Worm (Caenorhabditis elegans) whole organism, L4 larva: ENCODE results near the gene ampd-1.

ENCODE experiments used
- aly-2 ChIP-seq: sonication (generic microtip); optimal IDR thresholded peaks from 2 replicates; lab custom pipeline; 2018; ENCODE audit warnings: missing biosample characterization, missing genetic modification characterization
- egl-27 ChIP-seq: sonication (generic microtip); optimal IDR thresholded peaks from 3 replicates; lab custom pipeline; 2017; ENCODE audit warnings: missing biosample characterization, missing genetic modification reagents, missing genetic modification characterization
- mep-1 ChIP-seq: fragments of 150-350 bp; sonication (generic microtip); optimal IDR thresholded peaks from 3 replicates; lab custom pipeline; 2014; ENCODE audit warnings: missing biosample characterization, missing genetic modification characterization
- nhr-77 ChIP-seq: fragments of 150-350 bp; optimal IDR thresholded peaks from 2 replicates; lab custom pipeline; 2014; ENCODE audit warnings: missing biosample characterization, missing genetic modification characterization

DNA sequence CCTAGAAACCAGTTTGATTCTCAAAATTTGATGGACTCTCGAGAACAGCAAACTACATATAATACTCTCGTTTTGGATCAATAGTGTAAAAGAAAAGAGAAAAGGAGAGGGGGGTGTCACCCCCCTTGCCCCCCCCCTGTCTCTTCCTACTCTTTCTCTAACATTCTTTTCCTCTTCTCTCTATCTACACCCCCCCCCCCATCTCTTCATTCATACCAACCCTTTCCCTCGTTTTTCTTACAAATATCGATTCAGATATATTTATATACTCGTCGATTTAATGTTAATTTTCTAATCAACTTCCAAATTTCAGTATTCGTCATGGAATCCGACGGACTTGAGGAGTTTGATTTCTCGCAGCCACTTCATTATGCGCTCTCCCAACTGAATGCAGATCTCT lies 28.0 kb downstream of the ampd-1 start, which contains the start of gene EGAP2.1:
- TF ChIP-seq aly-2 (tag; lab: Kevin White, UChicago) = no peak
- no peak for TF ChIP-seq egl-27
- TF ChIP-seq nhr-77 (tag; lab: Kevin White, UChicago) = no peak
- TF ChIP-seq mep-1 = no peak
